Worm (Caenorhabditis elegans): ENCODE results near the gene nep-5.

Gene nep-5

DNA sequence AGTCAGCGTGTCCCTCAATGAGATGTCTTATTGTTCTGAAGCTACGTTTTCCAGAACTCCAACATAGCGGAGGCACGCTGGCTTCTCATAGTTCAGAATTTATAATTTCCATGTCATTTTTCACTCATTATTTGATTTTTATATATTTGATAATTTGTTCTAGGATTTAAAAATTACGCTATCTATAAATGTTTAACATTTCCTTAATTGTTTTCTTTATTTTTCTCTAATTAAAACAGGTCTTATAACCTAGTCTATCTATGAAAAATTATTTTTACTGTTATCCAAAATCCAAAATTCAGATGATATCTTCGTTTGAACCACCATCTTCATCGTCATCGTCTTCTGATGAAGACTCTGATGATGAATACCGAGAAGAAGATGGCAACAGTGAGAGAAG is 9.6 kb upstream of the nep-5 start, which contains the start of gene F56D1.1:
F56D1.1 (plus strand) TSS at position 301 of the 400 bp plus-strand sequence.
- TF ChIP-seq efl-1 (optimal IDR thresholded peaks at IDR 0.05), result no peak
- TF ChIP-seq efl-1 (GFP tag; optimal IDR thresholded peaks at IDR 0.05 in 1 of 2), result peak in 1 of 2 experiments; percentile 49
- TF ChIP-seq lir-3 (tag; optimal IDR thresholded peaks at IDR 0.05; ENCODE audit: poor library complexity), result no peak

ce11 chrII:5481982-5482381 is 6.0 kb upstream of the nep-5 start, which contains the start of gene cal-8:
cal-8 (minus strand) TSS chrII:5482041.
- no peak for TF ChIP-seq lsy-2 (tag; optimal IDR thresholded peaks at IDR 0.05)
- no peak for TF ChIP-seq nhr-76 (tag; optimal IDR thresholded peaks at IDR 0.05)
- TF ChIP-seq sox-4 (tag; optimal IDR thresholded peaks at IDR 0.05), result no peak
- no peak for TF ChIP-seq blmp-1 (tag; optimal IDR thresholded peaks at IDR 0.05)
- no peak for TF ChIP-seq grh-1 (GFP tag; IDR thresholded peaks at IDR 0.05)
- no peak for TF ChIP-seq C34B4.2 (tag; optimal IDR thresholded peaks at IDR 0.05)
- no peak for TF ChIP-seq rnt-1 (tag; optimal IDR thresholded peaks at IDR 0.05)
- TF ChIP-seq sup-37 (GFP tag; optimal IDR thresholded peaks at IDR 0.05), result no peak
- no peak for TF ChIP-seq efl-1 (optimal IDR thresholded peaks at IDR 0.05)
- TF ChIP-seq efl-1 (GFP tag; optimal IDR thresholded peaks at IDR 0.05 in 1 of 2), result no peak
- no peak for TF ChIP-seq nhr-85 (tag)
- TF ChIP-seq hpl-2 (GFP tag; optimal IDR thresholded peaks at IDR 0.05), result no peak
- no peak for TF ChIP-seq snu-23 (GFP tag; optimal IDR thresholded peaks at IDR 0.05)
- no peak for TF ChIP-seq egl-27 (tag; optimal IDR thresholded peaks at IDR 0.05)
- TF ChIP-seq lir-3 (tag; optimal IDR thresholded peaks at IDR 0.05; ENCODE audit: poor library complexity), result no peak
- TF ChIP-seq skn-1 (tag; optimal IDR thresholded peaks at IDR 0.05), result no peak
- no peak for TF ChIP-seq elt-3 (tag; optimal IDR thresholded peaks at IDR 0.05)
- no peak for TF ChIP-seq ces-1 (GFP tag; optimal IDR thresholded peaks at IDR 0.05)
- no peak for TF ChIP-seq pqm-1 (tag; optimal IDR thresholded peaks at IDR 0.05)

- no peak for TF ChIP-seq grh-1 (GFP tag; IDR thresholded peaks at IDR 0.05)
- no peak for TF ChIP-seq dpl-1 (GFP tag; optimal IDR thresholded peaks at IDR 0.05)
- TF ChIP-seq fos-1 (tag; optimal IDR thresholded peaks at IDR 0.05), result no peak
Observed at ce11 chrII:5494405-5494804, 6.5 kb downstream of the nep-5 start, which contains the start of gene F12A10.6. F12A10.6 (minus strand) TSS chrII:5494505.

ce11 chrII:5496375-5496774 is 8.4 kb downstream of the nep-5 start, which contains the start of gene F12A10.1:
F12A10.1 (plus strand) TSS chrII:5496540.
- TF ChIP-seq pax-3 (tag; optimal IDR thresholded peaks at IDR 0.05) (no peak), aly-2 (tag; optimal IDR thresholded peaks at IDR 0.05) (no peak), unc-30 (tag; optimal IDR thresholded peaks at IDR 0.05) (no peak), efl-1 (optimal IDR thresholded peaks at IDR 0.05) (no peak), efl-1 (GFP tag; optimal IDR thresholded peaks at IDR 0.05 in 1 of 2) (no peak), nhr-76 (tag; optimal IDR thresholded peaks at IDR 0.05) (no peak), ama-1 (optimal IDR thresholded peaks at IDR 0.05) (no peak), snpc-4 (tag; optimal IDR thresholded peaks at IDR 0.05) (no peak), nhr-77 (tag; optimal IDR thresholded peaks at IDR 0.05) (no peak), lin-15B (tag; optimal IDR thresholded peaks at IDR 0.05) (no peak), hlh-4 (tag; optimal IDR thresholded peaks at IDR 0.05) (no peak), blmp-1 (tag; optimal IDR thresholded peaks at IDR 0.05) (peak; percentile 6), nhr-12 (tag; optimal IDR thresholded peaks at IDR 0.05) (no peak), sup-37 (GFP tag; optimal IDR thresholded peaks at IDR 0.05) (no peak), dsc-1 (tag; optimal IDR thresholded peaks at IDR 0.05) (no peak), lin-39 (tag; optimal IDR thresholded peaks at IDR 0.05) (no peak), F16B12.6 (tag; optimal IDR thresholded peaks at IDR 0.05) (no peak), elt-2 (tag; optimal IDR thresholded peaks at IDR 0.05) (no peak), efl-3 (GFP tag; optimal IDR thresholded peaks at IDR 0.05) (no peak), nhr-19 (GFP tag; conservative IDR thresholded peaks at IDR 0.05) (no peak), lin-14 (GFP tag; optimal IDR thresholded peaks at IDR 0.05) (peak; percentile 43), ets-5 (GFP tag; IDR thresholded peaks at IDR 0.05) (no peak), ceh-82 (tag; optimal IDR thresholded peaks at IDR 0.05) (no peak), nhr-20 (tag; optimal IDR thresholded peaks at IDR 0.05) (peak; percentile 52), jun-1 (tag; optimal IDR thresholded peaks at IDR 0.05) (no peak), pqm-1 (tag; optimal IDR thresholded peaks at IDR 0.05) (no peak), irx-1 (tag; optimal IDR thresholded peaks at IDR 0.05) (no peak), nhr-85 (tag) (peak; percentile 60), snu-23 (GFP tag; optimal IDR thresholded peaks at IDR 0.05) (no peak), mep-1 (tag; optimal IDR thresholded peaks at IDR 0.05) (no peak), grh-1 (GFP tag; IDR thresholded peaks at IDR 0.05) (no peak), ceh-90 (tag; optimal IDR thresholded peaks at IDR 0.05) (no peak), nhr-71 (tag; optimal IDR thresholded peaks at IDR 0.05) (no peak), ceh-63 (GFP tag; optimal IDR thresholded peaks at IDR 0.05) (no peak), ces-1 (GFP tag; optimal IDR thresholded peaks at IDR 0.05) (no peak), elt-3 (tag; optimal IDR thresholded peaks at IDR 0.05) (peak in 2 of 6 experiments; percentile 1 to 62), C34B4.2 (tag; optimal IDR thresholded peaks at IDR 0.05) (no peak)

Measured in whole organism, L1 larva.